Worm (Caenorhabditis elegans) whole organism, mixed stage, embryonic: ENCODE results near the gene algn-2.

Experiments
- nhr-237 ChIP-seq: fragments of 150-350 bp; optimal IDR thresholded peaks from 2 replicates; lab custom pipeline; 2014; ENCODE audit warnings: missing biosample characterization, missing genetic modification characterization
- pha-4 ChIP-seq: fragments of 150-350 bp; optimal IDR thresholded peaks from 2 replicates; lab custom pipeline; 2018; ENCODE audit warnings: missing biosample characterization, missing genetic modification reagents, missing genetic modification characterization
- snpc-4 ChIP-seq: fragments of 150-350 bp; optimal IDR thresholded peaks from 2 replicates; lab custom pipeline; 2014; ENCODE audit warnings: missing biosample characterization, missing genetic modification characterization
- unc-62 ChIP-seq: fragments of 150-350 bp; optimal IDR thresholded peaks from 2 replicates; lab custom pipeline; 2014; ENCODE audit warnings: missing biosample characterization, missing genetic modification reagents, missing genetic modification characterization

DNA sequence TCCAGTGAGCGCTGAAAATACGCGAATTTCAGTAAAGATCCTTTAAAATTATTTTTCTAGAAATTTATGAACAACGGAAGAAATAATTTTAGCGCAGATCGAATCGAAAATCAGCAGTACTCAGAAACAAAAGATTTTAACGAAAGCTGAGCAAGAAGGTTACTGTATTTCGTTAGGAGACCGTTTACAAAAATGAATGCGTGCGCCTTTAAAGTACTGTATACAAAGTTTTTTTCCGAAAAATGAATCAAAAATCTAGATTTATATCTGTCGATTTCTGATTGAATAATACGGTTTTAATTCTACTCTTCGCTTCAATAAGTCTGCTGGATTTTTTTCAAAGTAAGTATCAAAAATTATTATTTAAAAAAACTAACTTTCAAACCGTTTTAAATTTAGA, 39.0 kb downstream of the algn-2 start, which contains the start of the genes EEED8.14 and EEED8.3:
- TF ChIP-seq snpc-4 (tag; lab: Kevin White, UChicago) (no peak), pha-4 (tag; lab: Kevin White, UChicago) (no peak), nhr-237 (no peak), unc-62 (GFP tag; lab: Kevin White, UChicago) (no peak)
